Fruit fly (Drosophila melanogaster) whole organism, prepupa: ENCODE measurements around the gene CG32074.

Experiments used
- CG10631 ChIP-seq: fragments of 200-800 bp; sonication (Bioruptor generic); optimal IDR thresholded peaks from 2 replicates; lab custom pipeline; 2016; ENCODE audit warnings: missing biosample characterization, missing genetic modification characterization
- CG10669 ChIP-seq: fragments of 200-800 bp; sonication (Bioruptor generic); optimal IDR thresholded peaks from 3 replicates; lab custom pipeline; 2018; ENCODE audit warnings: missing biosample characterization, mild to moderate bottlenecking, missing genetic modification characterization, moderate library complexity
- CG11294 ChIP-seq: fragments of 200-800 bp; sonication (Bioruptor generic); IDR thresholded peaks from 2 replicates; pipeline ENCODE4 v1.3.6; 2022; ENCODE audit warnings: missing biosample characterization, missing genetic modification characterization
- CG11762 ChIP-seq: fragments of 200-800 bp; sonication (Bioruptor generic); optimal IDR thresholded peaks from 3 replicates; lab custom pipeline; 2016; ENCODE audit warnings: missing biosample characterization, missing genetic modification characterization; ENCODE audit not compliant: insufficient read depth
- CG11902 ChIP-seq: fragments of 200-800 bp; sonication (Bioruptor generic); optimal IDR thresholded peaks from 3 replicates; lab custom pipeline; 2016; ENCODE audit warnings: missing biosample characterization, missing genetic modification characterization
- CG1621 ChIP-seq: fragments of 200-800 bp; sonication (Bioruptor generic); optimal IDR thresholded peaks from 3 replicates; lab custom pipeline; 2018; ENCODE audit warnings: missing biosample characterization, mild to moderate bottlenecking, missing genetic modification characterization
- CG16779 ChIP-seq: fragments of 200-800 bp; sonication (Bioruptor generic); optimal IDR thresholded peaks from 3 replicates; lab custom pipeline; 2017; ENCODE audit warnings: missing biosample characterization, mild to moderate bottlenecking, missing genetic modification characterization
- CG3032 ChIP-seq: fragments of 200-800 bp; optimal IDR thresholded peaks from 2 replicates; lab custom pipeline; 2019; ENCODE audit warnings: missing biosample characterization, mild to moderate bottlenecking, missing genetic modification characterization, moderate library complexity
- CG31627 ChIP-seq: fragments of 200-800 bp; sonication (Bioruptor generic); optimal IDR thresholded peaks from 3 replicates; lab custom pipeline; 2016; ENCODE audit warnings: missing biosample characterization, missing genetic modification characterization
- CG34406 ChIP-seq: fragments of 200-800 bp; sonication (Bioruptor generic); optimal IDR thresholded peaks from 3 replicates; lab custom pipeline; 2016; ENCODE audit warnings: missing biosample characterization, missing genetic modification characterization
- CG3919 ChIP-seq: fragments of 200-800 bp; sonication (Bioruptor generic); optimal IDR thresholded peaks from 3 replicates; lab custom pipeline; 2016; ENCODE audit warnings: missing biosample characterization, missing genetic modification characterization
- CG6163 ChIP-seq: fragments of 200-800 bp; sonication (Bioruptor generic); IDR thresholded peaks from 3 replicates; pipeline ENCODE4 v1.3.6; 2022; ENCODE audit warnings: missing biosample characterization, missing genetic modification characterization
- CG6276 ChIP-seq: fragments of 200-800 bp; sonication (Bioruptor generic); optimal IDR thresholded peaks from 2 replicates; lab custom pipeline; 2017; ENCODE audit warnings: missing biosample characterization, mild to moderate bottlenecking, missing genetic modification characterization
- CG6792 ChIP-seq: fragments of 200-800 bp; sonication (Bioruptor generic); optimal IDR thresholded peaks from 3 replicates; lab custom pipeline; 2016; ENCODE audit warnings: missing biosample characterization, missing genetic modification characterization
- CG6854 ChIP-seq: fragments of 200-800 bp; sonication (Bioruptor generic); optimal IDR thresholded peaks from 2 replicates; lab custom pipeline; 2017; ENCODE audit warnings: missing biosample characterization, mild to moderate bottlenecking, missing genetic modification characterization
- CG7368 ChIP-seq: fragments of 200-800 bp; sonication (Bioruptor generic); optimal IDR thresholded peaks from 3 replicates; lab custom pipeline; 2016; ENCODE audit warnings: missing biosample characterization, missing genetic modification characterization
- CG8319 ChIP-seq: fragments of 200-800 bp; sonication (Bioruptor generic); optimal IDR thresholded peaks from 3 replicates; lab custom pipeline; 2016; ENCODE audit warnings: missing biosample characterization, missing genetic modification characterization
- CG9139 ChIP-seq: fragments of 200-800 bp; sonication (Bioruptor generic); optimal IDR thresholded peaks from 3 replicates; lab custom pipeline; 2017; ENCODE audit warnings: missing biosample characterization, mild to moderate bottlenecking, missing genetic modification characterization
- Eip75B ChIP-seq: fragments of 200-800 bp; sonication (Bioruptor generic); optimal IDR thresholded peaks from 3 replicates; lab custom pipeline; 2016; ENCODE audit warnings: missing biosample characterization, missing genetic modification characterization
- Eip78C ChIP-seq: fragments of 200-800 bp; sonication (Bioruptor generic); peaks from one replicate; lab custom pipeline; 2016; ENCODE audit warnings: missing biosample characterization, missing genetic modification characterization
- Ets21C ChIP-seq: fragments of 200-800 bp; sonication (Bioruptor generic); optimal IDR thresholded peaks from 3 replicates; lab custom pipeline; 2016; ENCODE audit warnings: missing biosample characterization, missing genetic modification characterization
- Ets96B ChIP-seq: fragments of 200-800 bp; optimal IDR thresholded peaks from 2 replicates; lab custom pipeline; 2019; ENCODE audit warnings: missing biosample characterization, mild to moderate bottlenecking, missing genetic modification characterization, moderate library complexity
- Gug ChIP-seq: fragments of 200-800 bp; sonication (Bioruptor generic); IDR thresholded peaks from 2 replicates; pipeline ENCODE4 v1.3.6; 2022; ENCODE audit warnings: missing biosample characterization, missing genetic modification characterization
- Hr39 ChIP-seq: fragments of 200-800 bp; sonication (Bioruptor generic); optimal IDR thresholded peaks from 2 replicates; lab custom pipeline; 2016; ENCODE audit warnings: missing biosample characterization, missing genetic modification characterization
- Hr4 ChIP-seq: fragments of 200-800 bp; sonication (Bioruptor generic); optimal IDR thresholded peaks from 3 replicates; lab custom pipeline; 2016; ENCODE audit warnings: missing biosample characterization, missing genetic modification characterization
- Lpt ChIP-seq: fragments of 200-800 bp; sonication (Bioruptor generic); optimal IDR thresholded peaks from 3 replicates; lab custom pipeline; 2016; ENCODE audit warnings: missing biosample characterization, missing genetic modification characterization
- Met ChIP-seq: fragments of 200-800 bp; sonication (Bioruptor generic); optimal IDR thresholded peaks from 3 replicates; lab custom pipeline; 2016; ENCODE audit warnings: missing biosample characterization, missing genetic modification characterization
- Smox ChIP-seq: fragments of 200-800 bp; sonication (Bioruptor generic); optimal IDR thresholded peaks from 3 replicates; lab custom pipeline; 2016; ENCODE audit warnings: missing biosample characterization, missing genetic modification characterization
- Sox102F ChIP-seq: fragments of 200-800 bp; sonication (Bioruptor generic); optimal IDR thresholded peaks from 2 replicates; lab custom pipeline; 2016; ENCODE audit warnings: missing biosample characterization, mild to moderate bottlenecking, missing genetic modification characterization
- Sox14 ChIP-seq: fragments of 200-800 bp; sonication (Bioruptor generic); optimal IDR thresholded peaks from 3 replicates; lab custom pipeline; 2016; ENCODE audit warnings: missing biosample characterization, missing genetic modification characterization
- Sox15 ChIP-seq: fragments of 200-800 bp; sonication (Bioruptor generic); optimal IDR thresholded peaks from 3 replicates; lab custom pipeline; 2016; ENCODE audit warnings: missing biosample characterization, missing genetic modification characterization
- achi ChIP-seq: fragments of 200-800 bp; sonication (Bioruptor generic); optimal IDR thresholded peaks from 3 replicates; lab custom pipeline; 2016; ENCODE audit warnings: missing biosample characterization, missing genetic modification characterization
- acj6 ChIP-seq: fragments of 200-800 bp; sonication (Bioruptor generic); optimal IDR thresholded peaks from 3 replicates; lab custom pipeline; 2016; ENCODE audit warnings: missing biosample characterization, missing genetic modification characterization
- dsx ChIP-seq: fragments of 200-800 bp; optimal IDR thresholded peaks from 3 replicates; lab custom pipeline; 2019; ENCODE audit warnings: missing biosample characterization, mild to moderate bottlenecking, missing genetic modification characterization, moderate library complexity; ENCODE audit not compliant: poor library complexity, severe bottlenecking
- eg ChIP-seq: fragments of 200-800 bp; sonication (Bioruptor generic); IDR thresholded peaks from 3 replicates; pipeline ENCODE4 v1.3.6; 2022; ENCODE audit warnings: missing biosample characterization, missing genetic modification characterization
- fd85E ChIP-seq: fragments of 200-800 bp; sonication (Bioruptor generic); optimal IDR thresholded peaks from 3 replicates; lab custom pipeline; 2016; ENCODE audit warnings: missing biosample characterization, missing genetic modification characterization
- fkh ChIP-seq: fragments of 200-800 bp; sonication (Bioruptor generic); optimal IDR thresholded peaks from 3 replicates; lab custom pipeline; 2017; ENCODE audit warnings: missing biosample characterization, mild to moderate bottlenecking, missing genetic modification characterization, moderate library complexity
- lz ChIP-seq: fragments of 200-800 bp; sonication (Bioruptor generic); optimal IDR thresholded peaks from 3 replicates; lab custom pipeline; 2016; ENCODE audit warnings: missing biosample characterization, missing genetic modification characterization
- net ChIP-seq: fragments of 200-800 bp; sonication (Bioruptor generic); optimal IDR thresholded peaks from 3 replicates; lab custom pipeline; 2016; ENCODE audit warnings: missing biosample characterization, missing genetic modification characterization
- salr ChIP-seq, 2 experiments: fragments of 200-800 bp; sonication (Bioruptor generic); optimal IDR thresholded peaks; 3 replicates each; lab custom pipeline; 2016 to 2018; ENCODE audit warnings: missing biosample characterization in 2 of 2, missing genetic modification characterization in 2 of 2, mild to moderate bottlenecking in 1 of 2
- spab ChIP-seq: fragments of 200-800 bp; sonication (Bioruptor generic); optimal IDR thresholded peaks from 2 replicates; lab custom pipeline; 2017; ENCODE audit warnings: missing biosample characterization, mild to moderate bottlenecking, missing genetic modification characterization, missing genetic modification reagents
- ss ChIP-seq, 2 experiments: fragments of 200-800 bp; sonication (Bioruptor generic); optimal IDR thresholded peaks; 2 replicates in 1 of 2; 3 replicates in 1 of 2; lab custom pipeline; 2017 to 2018; ENCODE audit warnings: mild to moderate bottlenecking in 2 of 2, missing biosample characterization in 2 of 2, missing genetic modification characterization in 2 of 2, moderate library complexity in 1 of 2
- svp ChIP-seq: fragments of 200-800 bp; sonication (Bioruptor generic); peaks from one replicate; lab custom pipeline; 2016; ENCODE audit warnings: missing biosample characterization, missing genetic modification characterization
- topi ChIP-seq: fragments of 200-800 bp; sonication (Bioruptor generic); optimal IDR thresholded peaks from 3 replicates; lab custom pipeline; 2016; ENCODE audit warnings: missing biosample characterization, missing genetic modification characterization
- vri ChIP-seq: fragments of 200-800 bp; sonication (Bioruptor generic); optimal IDR thresholded peaks from 3 replicates; lab custom pipeline; 2016; ENCODE audit warnings: missing biosample characterization, mild to moderate bottlenecking, missing genetic modification characterization

Gene CG32074

dm6 chr3L:11096195-11096908 is 35.8 kb downstream of the CG32074 start, which contains the start of the genes CG46439, Iyd and CG33947 (continued):
- TF ChIP-seq Ets21C (GFP tag; lab: Kevin White, UChicago) (no peak), Eip78C (GFP tag; lab: Kevin White, UChicago) (peak; percentile 83), CG16779 (peak; percentile 86), lz (peak; percentile 24), Smox (GFP tag; lab: Kevin White, UChicago) (peak; percentile 46), Hr4 (GFP tag; lab: Kevin White, UChicago) (peak; percentile 29), CG7368 (GFP tag; lab: Kevin White, UChicago) (peak; percentile 31), Hr39 (GFP tag; lab: Kevin White, UChicago) (no peak), CG11294 (no peak; the same call in 1 of the 2 replicates), spab (GFP tag; lab: Kevin White, UChicago) (peak; percentile 70), Sox102F (GFP tag; lab: Kevin White, UChicago) (peak; percentile 46), fd85E (no peak), Gug (GFP tag; lab: Robert Waterston, UW) (peak; percentile 55; the same call in 1 of the 2 replicates), CG10669 (peak; percentile 67), CG6276 (GFP tag; lab: Kevin White, UChicago) (peak; percentile 86), vri (GFP tag; lab: Kevin White, UChicago) (peak; percentile 79), svp (peak; percentile 47), acj6 (peak; percentile 22), salr (GFP tag; optimal IDR thresholded peaks at IDR 0.05; lab: Kevin White, UChicago) (peak in 1 of 2 experiments; percentile 9), Sox14 (GFP tag; lab: Kevin White, UChicago) (peak; percentile 58), CG3919 (GFP tag; lab: Kevin White, UChicago) (peak; percentile 59), CG11902 (GFP tag; lab: Kevin White, UChicago) (no peak)

DNA sequence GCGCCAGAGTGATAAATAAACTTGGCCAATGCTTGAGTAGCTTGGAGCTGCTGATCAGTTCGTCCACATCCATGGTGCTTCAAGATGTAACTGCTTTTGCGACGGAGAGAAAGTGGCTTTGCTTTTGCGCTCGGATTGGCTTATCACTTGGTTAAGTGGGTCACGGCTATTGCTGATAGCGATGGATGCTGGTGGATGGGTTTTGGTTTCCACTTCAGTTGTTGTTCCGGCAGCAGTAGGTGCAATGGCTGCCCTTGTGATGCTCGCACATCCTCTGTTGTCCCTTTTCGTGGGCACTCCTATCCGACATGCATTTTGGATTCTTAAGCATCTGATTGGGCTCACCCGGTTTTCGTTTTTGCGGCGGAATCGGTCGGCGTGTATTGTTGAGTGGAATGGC is 37.8 kb downstream of the CG32074 start:
- TF ChIP-seq Eip78C (GFP tag; lab: Kevin White, UChicago) (peak; percentile 37), CG1621 (no peak), CG11762 (GFP tag; lab: Kevin White, UChicago) (no peak), svp (peak; percentile 9)
- TF ChIP-seq, all 60 proteins: peak for 2

DNA sequence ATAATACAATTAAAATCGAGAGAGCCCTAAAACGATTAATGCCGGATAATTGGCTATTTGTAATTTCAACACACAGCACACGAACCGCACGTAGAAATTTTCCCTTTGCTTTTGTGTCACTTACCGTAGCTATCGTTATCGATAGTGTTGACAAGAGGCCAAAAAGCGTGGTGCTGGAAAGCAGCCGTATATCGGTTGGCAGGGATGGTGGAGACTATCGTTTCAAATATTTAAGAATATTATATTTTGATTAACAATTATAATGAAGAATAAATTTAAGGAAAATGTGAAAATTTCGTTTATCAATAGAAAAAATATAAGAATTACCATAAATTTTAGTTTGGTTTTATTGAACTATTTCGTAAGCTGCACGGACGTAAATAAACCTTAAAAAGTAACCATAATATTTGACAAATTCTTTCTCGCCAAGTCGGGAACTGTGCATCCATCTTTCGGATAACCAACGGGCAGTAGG is 39.0 kb downstream of the CG32074 start, which contains the start of gene JIL-1:
Gene JIL-1, minus strand, starts transcription at position 148 of the 475 bp plus-strand sequence.
- TF ChIP-seq Lpt (no peak), acj6 (peak; percentile 39), fkh (peak; percentile 9), dsx (GFP tag; lab: Kevin White, UChicago) (peak; percentile 1), CG34406 (peak; percentile 2), CG9139 (GFP tag; lab: Kevin White, UChicago) (no peak), Sox15 (GFP tag; lab: Kevin White, UChicago) (peak; percentile 23), CG11902 (GFP tag; lab: Kevin White, UChicago) (peak; percentile 32), Hr39 (GFP tag; lab: Kevin White, UChicago) (peak; percentile 48), CG3032 (peak; percentile 48), CG10631 (GFP tag; lab: Kevin White, UChicago) (peak; percentile 53), vri (GFP tag; lab: Kevin White, UChicago) (peak; percentile 33), Ets21C (GFP tag; lab: Kevin White, UChicago) (peak; percentile 50), Sox14 (GFP tag; lab: Kevin White, UChicago) (peak; percentile 53), CG8319 (GFP tag; lab: Kevin White, UChicago) (no peak), spab (GFP tag; lab: Kevin White, UChicago) (no peak), CG6163 (GFP tag; lab: Robert Waterston, UW) (peak; percentile 64), CG1621 (no peak), achi (GFP tag; lab: Kevin White, UChicago) (peak; percentile 41), net (GFP tag; lab: Kevin White, UChicago) (peak; percentile 33), topi (peak; percentile 41), Ets96B (tag; lab: Kevin White, UChicago) (peak; percentile 1), ss (GFP tag; optimal IDR thresholded peaks at IDR 0.05; lab: Kevin White, UChicago) (peak in 1 of 2 experiments; percentile 26), lz (peak; percentile 72), salr (GFP tag; optimal IDR thresholded peaks at IDR 0.05; lab: Kevin White, UChicago) (no peak), CG6792 (GFP tag; lab: Kevin White, UChicago) (peak; percentile 1), CG6854 (GFP tag; lab: Kevin White, UChicago) (no peak), CG3919 (GFP tag; lab: Kevin White, UChicago) (peak; percentile 57), svp (peak; percentile 76), eg (GFP tag; lab: Robert Waterston, UW) (peak; percentile 62), Eip75B (peak; percentile 41), Met (GFP tag; lab: Kevin White, UChicago) (peak; percentile 53), CG31627 (GFP tag; lab: Kevin White, UChicago) (peak; percentile 56), Sox102F (GFP tag; lab: Kevin White, UChicago) (peak; percentile 62)
